Worm (Caenorhabditis elegans): ENCODE results near the gene snx-17.
A peak's percentile ranks its signal among the peaks of the same experiment; 100 is the strongest.

- no peak for TF ChIP-seq dpl-1 (GFP tag; optimal IDR thresholded peaks at IDR 0.05)
- TF ChIP-seq snpc-4 (GFP tag; optimal IDR thresholded peaks at IDR 0.05) = no peak
- peak in 3 of 4 experiments; percentile 9 to 42 (median 10) for TF ChIP-seq snpc-4 (tag; optimal IDR thresholded peaks at IDR 0.05)
- TF ChIP-seq ama-1 (optimal IDR thresholded peaks at IDR 0.05) = peak; percentile 92
- TF ChIP-seq ama-1 (GFP tag; optimal IDR thresholded peaks at IDR 0.05) = no peak
- TF ChIP-seq pha-4 (tag; optimal IDR thresholded peaks at IDR 0.05) = peak; percentile 1
- no peak for TF ChIP-seq hmg-20 (GFP tag; IDR thresholded peaks at IDR 0.05)
- no peak for TF ChIP-seq T26A5.8 (tag; optimal IDR thresholded peaks at IDR 0.05)
- no peak for TF ChIP-seq egl-18 (GFP tag; IDR thresholded peaks at IDR 0.05)
- peak; percentile 2 for TF ChIP-seq T07F8.4 (tag; optimal IDR thresholded peaks at IDR 0.05)
- TF ChIP-seq lsl-1 (GFP tag; optimal IDR thresholded peaks at IDR 0.05) = no peak
- no peak for TF ChIP-seq attf-6 (GFP tag; IDR thresholded peaks at IDR 0.05)
- no peak for TF ChIP-seq ceh-91 (GFP tag; IDR thresholded peaks at IDR 0.05)
- TF ChIP-seq tbx-9 (tag; optimal IDR thresholded peaks at IDR 0.05; ENCODE audit: borderline replicate concordance) = no peak
- no peak for TF ChIP-seq B0261.1 (tag; optimal IDR thresholded peaks at IDR 0.05)
Observed at ce11 chrX:13143762-13144732, 22.0 kb upstream of the snx-17 start.

All from whole organism, young adult.